Fruit fly (Drosophila melanogaster) whole organism, prepupa: ENCODE results near the gene srl.

ENCODE experiments used
- eg ChIP-seq: fragments of 200-800 bp; sonication (Bioruptor generic); IDR thresholded peaks from 3 replicates; pipeline ENCODE4 v1.3.6; 2022; ENCODE audit warnings: missing biosample characterization, missing genetic modification characterization
- topi ChIP-seq: fragments of 200-800 bp; sonication (Bioruptor generic); optimal IDR thresholded peaks from 3 replicates; lab custom pipeline; 2016; ENCODE audit warnings: missing biosample characterization, missing genetic modification characterization

DNA sequence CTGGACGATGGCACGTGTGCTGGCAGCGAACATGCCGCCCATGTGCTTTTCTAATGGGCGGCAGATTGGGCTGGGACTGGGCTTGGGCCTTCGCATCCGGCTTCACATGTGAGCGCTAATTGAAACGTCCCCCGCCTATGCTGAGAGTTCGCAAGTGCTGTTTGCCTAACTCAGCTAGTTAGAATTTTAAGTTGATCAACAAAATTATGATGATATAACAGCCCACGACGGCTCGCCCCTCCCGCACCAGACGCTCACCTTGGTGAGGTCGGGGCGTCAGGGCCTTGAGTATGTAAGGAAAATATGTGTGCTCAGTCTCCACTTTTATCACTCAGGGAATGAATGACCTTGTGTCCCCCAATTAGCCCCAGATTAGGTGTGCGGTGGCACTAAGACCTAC is 37.8 kb upstream of the srl start:
- TF ChIP-seq eg (GFP tag; lab: Robert Waterston, UW): no peak
- no peak for TF ChIP-seq topi (GFP tag; lab: Kevin White, UChicago)
